Fruit fly (Drosophila melanogaster) whole organism, embryonic: ENCODE measurements around the gene CG14352.

Experiments
- lola ChIP-seq, 3 experiments: fragments of >200 bp in 2 of 3; fragments of 200-800 bp in 1 of 3; sonication (Bioruptor generic) in 1 of 3; optimal IDR thresholded peaks; 2 replicates each; lab custom pipeline; 2017 to 2019; ENCODE audit warnings: missing biosample characterization in 3 of 3, missing genetic modification characterization in 3 of 3, mild to moderate bottlenecking in 1 of 3, moderate library complexity in 1 of 3
- mirr ChIP-seq: fragments of 200-800 bp; sonication (Bioruptor generic); optimal IDR thresholded peaks from 3 replicates; lab custom pipeline; 2018; ENCODE audit warnings: missing biosample characterization, mild to moderate bottlenecking, missing genetic modification characterization

DNA sequence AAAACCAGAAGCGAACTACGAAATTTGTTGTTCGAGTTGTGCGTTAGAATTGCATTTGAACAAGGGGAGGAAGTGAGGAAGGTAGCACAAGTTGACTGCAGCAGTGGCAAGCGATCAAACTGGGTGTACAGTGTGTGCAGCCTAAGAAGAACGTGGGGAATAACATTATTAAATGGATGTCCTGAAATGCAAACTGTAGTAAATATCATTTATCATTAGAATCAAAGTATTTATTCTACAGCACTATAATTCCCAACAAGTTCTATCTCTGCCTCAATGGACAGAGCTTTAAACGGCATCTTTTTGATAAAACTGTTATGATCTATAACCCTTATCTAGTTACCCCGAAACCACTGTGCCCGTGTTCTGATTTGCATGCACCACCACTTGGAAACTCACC lies 35.3 kb downstream of the CG14352 start:
- TF ChIP-seq mirr (GFP tag; lab: Kevin White, UChicago) (no peak), lola (GFP tag; optimal IDR thresholded peaks at IDR 0.05; lab: Kevin White, UChicago) (peak in 1 of 3 experiments; percentile 4)
